Worm (Caenorhabditis elegans): ENCODE measurements around the gene T02D1.4.

Gene T02D1.4

DNA sequence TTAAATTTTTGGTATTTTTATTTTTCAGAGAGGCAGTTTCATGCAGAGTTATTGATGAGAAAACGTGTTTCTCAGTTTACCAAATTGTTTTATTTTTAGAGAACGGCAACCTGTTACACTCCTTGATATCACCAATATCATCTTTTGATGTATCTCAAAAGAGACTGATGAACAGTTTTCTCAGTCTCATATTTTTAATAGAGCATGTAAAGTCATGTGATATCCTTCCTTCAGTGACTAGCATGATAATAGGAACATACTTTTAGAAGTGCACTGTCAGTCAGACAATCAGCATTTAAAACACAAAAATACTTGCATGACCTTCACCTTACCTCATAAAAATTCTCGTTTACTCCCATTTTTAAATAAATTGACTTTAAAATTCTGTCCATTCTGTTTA is 42.9 kb downstream of the T02D1.4 start, which contains the start of gene F11E6.11:
TSS of gene F11E6.11 (plus strand) at position 325 of the 400 bp plus-strand sequence.
- no peak for TF ChIP-seq pbrm-1 (GFP tag; IDR thresholded peaks at IDR 0.05)
- no peak for TF ChIP-seq ceh-40 (GFP tag; IDR thresholded peaks at IDR 0.05)
- no peak for TF ChIP-seq mel-28 (tag; optimal IDR thresholded peaks at IDR 0.05; ENCODE audit: borderline replicate concordance)
- TF ChIP-seq nhr-90 (tag; optimal IDR thresholded peaks at IDR 0.05) = no peak

DNA sequence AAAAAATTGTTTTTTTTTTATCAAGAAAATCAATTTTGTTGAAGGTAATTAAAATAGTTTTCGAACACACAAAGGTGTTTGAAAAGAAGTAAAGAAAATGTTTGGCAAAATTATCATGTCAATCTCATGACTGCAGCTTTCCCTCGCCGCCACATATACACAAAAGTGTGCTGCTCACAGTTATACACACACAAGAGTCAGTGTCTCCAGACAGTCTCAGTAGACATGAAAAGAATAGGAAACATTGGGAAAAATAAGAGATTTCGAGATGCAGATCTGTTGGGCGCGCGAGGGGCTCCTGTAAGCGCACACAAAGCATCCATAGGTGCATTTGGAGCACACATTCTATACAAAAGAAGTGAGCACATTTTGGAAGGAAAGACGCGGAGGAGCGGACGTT is 48.8 kb downstream of the T02D1.4 start:
- no peak for TF ChIP-seq rcor-1 (GFP tag; IDR thresholded peaks at IDR 0.05)
- peak; percentile 70 for TF ChIP-seq nhr-80 (tag; optimal IDR thresholded peaks at IDR 0.05)

DNA sequence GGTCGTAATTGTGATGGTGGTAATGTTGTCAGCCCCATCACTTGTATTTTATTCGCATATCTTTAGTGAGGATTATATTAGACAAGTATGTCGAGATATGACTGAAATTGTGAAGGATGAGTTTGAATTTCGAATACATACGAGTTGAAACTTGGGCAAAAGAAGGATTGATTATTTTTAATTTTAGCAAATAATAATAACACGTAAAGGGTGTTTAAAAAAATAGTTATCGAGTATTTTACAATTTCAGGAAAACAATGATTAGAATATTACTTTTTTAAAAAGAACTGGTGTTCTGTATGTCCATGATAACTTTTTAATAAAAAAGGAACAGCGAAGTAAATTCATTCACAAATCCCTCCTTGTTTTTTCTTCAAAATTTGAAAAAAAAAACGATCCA is 50.9 kb downstream of the T02D1.4 start, which contains the start of gene F11E6.8:
TSS of gene F11E6.8 (minus strand) at position 101 of the 400 bp plus-strand sequence.
- TF ChIP-seq Y79H2A.3 (GFP tag; conservative IDR thresholded peaks at IDR 0.05) (no peak), ztf-22 (GFP tag; optimal IDR thresholded peaks at IDR 0.05) (no peak), lin-26 (GFP tag; IDR thresholded peaks at IDR 0.05) (no peak), T07F8.4 (tag; optimal IDR thresholded peaks at IDR 0.05) (no peak), lin-40 (tag; optimal IDR thresholded peaks at IDR 0.05) (no peak)
